Fruit fly (Drosophila melanogaster) whole organism, pupa: ENCODE data around the gene lectin-33A.

Source experiments
- CG10348 ChIP-seq: fragments of 200-800 bp; sonication (Bioruptor generic); IDR thresholded peaks from 2 replicates; pipeline ENCODE4 v1.3.6; 2022; ENCODE audit warnings: missing biosample characterization, missing genetic modification characterization
- CG34367 ChIP-seq: fragments of 200-800 bp; sonication (Bioruptor generic); optimal IDR thresholded peaks from 2 replicates; lab custom pipeline; 2018; ENCODE audit warnings: missing biosample characterization, mild to moderate bottlenecking, missing genetic modification characterization
- CG8301 ChIP-seq: fragments of 200-800 bp; sonication (Bioruptor generic); optimal IDR thresholded peaks from 2 replicates; lab custom pipeline; 2018; ENCODE audit warnings: missing biosample characterization, mild to moderate bottlenecking, missing genetic modification characterization

- peak; percentile 26 for TF ChIP-seq CG8301 (tag; lab: Kevin White, UChicago)
- no peak for TF ChIP-seq CG10348 (GFP tag; lab: Robert Waterston, UW)
- TF ChIP-seq CG34367 (tag; lab: Kevin White, UChicago), result no peak
Measured at dm6 chr2L:11041074-11041473, 39.2 kb downstream of the lectin-33A start.
